Worm (Caenorhabditis elegans): Measurements from ENCODE around the gene unc-105.

The unc-105 gene

DNA sequence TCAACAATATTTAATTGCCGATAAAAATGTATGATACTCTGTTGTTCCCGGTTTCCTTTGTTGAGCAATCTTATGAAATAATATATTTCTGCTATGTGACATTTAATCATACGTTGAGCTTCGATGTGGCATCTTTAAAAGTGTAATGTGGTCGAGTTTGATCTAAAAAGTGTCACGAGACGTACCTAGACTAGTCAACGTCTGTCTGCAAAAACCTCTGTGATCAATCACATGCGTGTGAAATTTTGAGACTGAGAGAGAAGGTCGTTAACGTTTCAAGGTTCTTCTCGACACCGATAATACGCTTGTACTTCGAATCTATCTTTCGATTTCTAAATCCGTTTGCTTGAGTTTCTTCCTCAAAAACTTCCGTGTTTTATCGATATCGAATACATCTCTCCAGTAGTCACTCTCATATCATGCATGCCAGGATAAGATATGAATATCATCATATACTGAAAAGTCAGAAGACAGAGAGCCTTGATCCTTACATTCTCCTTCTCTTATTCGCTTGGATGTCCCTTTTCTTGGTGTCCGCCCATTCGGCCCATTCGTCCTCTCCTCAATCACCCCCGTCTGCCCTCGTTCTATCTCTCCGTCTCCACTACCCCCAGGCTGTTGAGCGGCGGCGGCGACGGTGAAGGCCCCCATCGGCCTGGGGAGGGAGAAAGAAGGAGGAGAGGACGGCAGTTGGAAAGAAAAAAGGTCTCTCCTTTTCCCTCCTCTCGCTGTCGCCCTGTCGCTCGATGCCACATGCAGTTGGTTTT, 12.2 kb downstream of the unc-105 start (continued):
- TF ChIP-seq ceh-27 (GFP tag; optimal IDR thresholded peaks at IDR 0.05) (peak; percentile 25), aptf-2 (GFP tag; conservative IDR thresholded peaks at IDR 0.05) (no peak), F52B5.7 (tag; optimal IDR thresholded peaks at IDR 0.05) (peak; percentile 72), nhr-80 (tag; optimal IDR thresholded peaks at IDR 0.05) (peak; percentile 37), cebp-1 (GFP tag; IDR thresholded peaks at IDR 0.05) (peak; percentile 95), cebp-1 (tag; optimal IDR thresholded peaks at IDR 0.05) (peak; percentile 93), pbrm-1 (GFP tag; IDR thresholded peaks at IDR 0.05) (no peak), F37B4.10 (GFP tag; IDR thresholded peaks at IDR 0.05) (0 out of 2 replicates have a peak, but pooled peaks have one; percentile 28), mcd-1 (GFP tag; IDR thresholded peaks at IDR 0.05) (peak; percentile 38; the same call in 1 of the 2 replicates), K11D2.4 (GFP tag; IDR thresholded peaks at IDR 0.05) (no peak), hsf-1 (GFP tag; IDR thresholded peaks at IDR 0.05) (no peak), Y53F4B.3 (GFP tag; IDR thresholded peaks at IDR 0.05) (no peak), snpc-4 (GFP tag; optimal IDR thresholded peaks at IDR 0.05) (no peak), snpc-4 (tag; optimal IDR thresholded peaks at IDR 0.05) (no peak), let-526 (GFP tag; IDR thresholded peaks at IDR 0.05) (peak; percentile 50; the same call in 1 of the 2 replicates), B0336.3 (GFP tag; IDR thresholded peaks at IDR 0.05) (no peak), tbp1 (GFP tag; optimal IDR thresholded peaks at IDR 0.05) (peak; percentile 11), athp-1 (tag; optimal IDR thresholded peaks at IDR 0.05) (no peak), hmg-1.2 (GFP tag; IDR thresholded peaks at IDR 0.05) (0 out of 2 replicates have a peak, but pooled peaks have one; percentile 10), madf-10 (tag; optimal IDR thresholded peaks at IDR 0.05) (peak; percentile 6), repo-1 (tag; optimal IDR thresholded peaks at IDR 0.05) (peak; percentile 28), atf-7 (tag; optimal IDR thresholded peaks at IDR 0.05) (no peak), sptf-2 (GFP tag; optimal IDR thresholded peaks at IDR 0.05) (no peak), B0261.1 (tag; optimal IDR thresholded peaks at IDR 0.05) (no peak), mxl-1 (tag; optimal IDR thresholded peaks at IDR 0.05) (no peak)

ce11 chrII:8129040-8129387, 12.8 kb downstream of the unc-105 start:
- TF ChIP-seq zfh-2 (GFP tag; conservative IDR thresholded peaks at IDR 0.05) (0 out of 2 replicates have a peak, but pooled peaks have one; percentile 5), B0261.1 (tag; optimal IDR thresholded peaks at IDR 0.05) (no peak), atf-7 (tag; optimal IDR thresholded peaks at IDR 0.05) (no peak), efl-1 (GFP tag; optimal IDR thresholded peaks at IDR 0.05) (peak; percentile 13), cebp-1 (GFP tag; IDR thresholded peaks at IDR 0.05) (0 out of 2 replicates have a peak, but pooled peaks have one; percentile 29), cebp-1 (tag; optimal IDR thresholded peaks at IDR 0.05) (peak; percentile 85)

DNA sequence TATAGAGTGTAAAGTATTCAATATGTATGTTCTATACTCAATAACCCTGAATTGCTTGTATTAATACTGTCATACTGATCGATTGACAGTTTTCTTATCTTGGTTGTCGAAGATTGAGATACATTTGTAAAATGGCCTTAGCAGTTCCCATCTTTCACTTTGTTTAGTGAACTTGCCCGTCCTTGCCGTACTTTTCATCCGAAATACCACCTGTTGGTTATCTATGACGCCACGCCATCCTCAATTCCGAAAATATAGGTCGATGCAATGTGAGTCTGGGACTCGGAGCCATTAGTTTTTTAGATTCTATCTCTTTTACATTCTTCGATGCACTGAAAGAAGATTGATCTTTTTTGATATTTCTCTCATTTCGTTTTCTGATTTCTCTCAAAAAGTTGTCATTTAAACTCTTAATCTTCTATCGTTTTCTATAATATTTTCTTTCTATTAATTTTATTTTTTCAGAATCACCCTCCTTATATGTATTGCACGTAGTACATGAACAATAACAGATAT, 13.3 kb downstream of the unc-105 start, which contains the start of gene ulp-4:
Gene ulp-4, plus strand, starts transcription at position 466 of the 516 bp plus-strand sequence.
- no peak for TF ChIP-seq ceh-40 (GFP tag; IDR thresholded peaks at IDR 0.05)
- TF ChIP-seq nhr-80 (tag; optimal IDR thresholded peaks at IDR 0.05), result peak; percentile 66
- TF ChIP-seq unc-62 (GFP tag; optimal IDR thresholded peaks at IDR 0.05), result no peak
- TF ChIP-seq sptf-2 (GFP tag; optimal IDR thresholded peaks at IDR 0.05), result no peak

ce11 chrII:8130792-8131191, 14.5 kb downstream of the unc-105 start:
- TF ChIP-seq hmg-1.2 (GFP tag; IDR thresholded peaks at IDR 0.05), result 0 out of 2 replicates have a peak, but pooled peaks have one; percentile 5
- TF ChIP-seq cebp-1 (GFP tag; IDR thresholded peaks at IDR 0.05), result no peak
- TF ChIP-seq cebp-1 (tag; optimal IDR thresholded peaks at IDR 0.05), result peak; percentile 28
- TF ChIP-seq dox-1 (GFP tag; IDR thresholded peaks at IDR 0.05), result 0 out of 2 replicates have a peak, but pooled peaks have one; percentile 11
- TF ChIP-seq mxl-1 (tag; optimal IDR thresholded peaks at IDR 0.05), result no peak

All from whole organism, young adult.